Worm (Caenorhabditis elegans) whole organism, L1 larva: ENCODE measurements around the gene gcsh-1.

Source experiments
- C34B4.2 ChIP-seq: sonication (generic microtip); optimal IDR thresholded peaks from 2 replicates; lab custom pipeline; 2017; ENCODE audit warnings: mild to moderate bottlenecking, missing genetic modification characterization, missing compliant biosample characterization
- aha-1 ChIP-seq: fragments of 150-350 bp; optimal IDR thresholded peaks from 2 replicates; lab custom pipeline; 2014; ENCODE audit warnings: missing biosample characterization, missing genetic modification characterization
- alr-1 ChIP-seq: fragments of 200-800 bp; sonication (Bioruptor generic); optimal IDR thresholded peaks from 2 replicates; lab custom pipeline; 2018; ENCODE audit warnings: borderline replicate concordance, mild to moderate bottlenecking, missing genetic modification characterization, missing compliant biosample characterization
- aly-2 ChIP-seq: fragments of 150-350 bp; optimal IDR thresholded peaks from 2 replicates; lab custom pipeline; 2014; ENCODE audit warnings: missing biosample characterization, missing genetic modification characterization
- ama-1 ChIP-seq: fragments of 150-350 bp; optimal IDR thresholded peaks from 2 replicates; lab custom pipeline; 2014
- blmp-1 ChIP-seq: fragments of 150-350 bp; optimal IDR thresholded peaks from 2 replicates; lab custom pipeline; 2014; ENCODE audit warnings: missing biosample characterization, missing genetic modification characterization
- ceh-63 ChIP-seq: fragments of 200-800 bp; sonication (Bioruptor generic); optimal IDR thresholded peaks from 2 replicates; lab custom pipeline; 2018; ENCODE audit warnings: mild to moderate bottlenecking, missing genetic modification characterization, missing compliant biosample characterization
- ceh-8 ChIP-seq: fragments of 200-800 bp; sonication (Bioruptor generic); optimal IDR thresholded peaks from 2 replicates; lab custom pipeline; 2018; ENCODE audit warnings: mild to moderate bottlenecking, missing genetic modification characterization, moderate library complexity, missing compliant biosample characterization
- ceh-90 ChIP-seq: sonication (generic microtip); optimal IDR thresholded peaks from 2 replicates; lab custom pipeline; 2016; ENCODE audit warnings: missing genetic modification characterization, missing compliant biosample characterization
- dsc-1 ChIP-seq: sonication (generic microtip); optimal IDR thresholded peaks from 2 replicates; lab custom pipeline; 2016; ENCODE audit warnings: mild to moderate bottlenecking, missing genetic modification characterization, missing compliant biosample characterization
- efl-1 ChIP-seq, 4 experiments: fragments of 150-350 bp; optimal IDR thresholded peaks in 3 of 4; peaks in 1 of 4; 1 replicate in 1 of 4; 2 replicates in 3 of 4; lab custom pipeline; 2014; ENCODE audit warnings: missing biosample characterization in 2 of 4, missing genetic modification characterization in 2 of 4, missing genetic modification reagents in 2 of 4
- efl-3 ChIP-seq: fragments of 200-800 bp; sonication (Bioruptor generic); optimal IDR thresholded peaks from 2 replicates; lab custom pipeline; 2018; ENCODE audit warnings: mild to moderate bottlenecking, missing genetic modification characterization, missing compliant biosample characterization
- egl-13 ChIP-seq: sonication (generic microtip); optimal IDR thresholded peaks from 2 replicates; lab custom pipeline; 2016; ENCODE audit warnings: missing genotype, missing genetic modification reagents, missing genetic modification characterization, missing compliant biosample characterization
- elt-2 ChIP-seq: sonication (generic microtip); optimal IDR thresholded peaks from 2 replicates; lab custom pipeline; 2016; ENCODE audit warnings: missing genetic modification characterization, mild to moderate bottlenecking, inconsistent platforms, missing compliant biosample characterization, missing genetic modification reagents
- elt-3 ChIP-seq, 6 experiments: fragments of 150-350 bp in 1 of 6; sonication (generic microtip); optimal IDR thresholded peaks; 2 replicates each; lab custom pipeline; 2017 to 2018; ENCODE audit warnings: missing biosample characterization in 6 of 6, missing genetic modification characterization in 6 of 6, inconsistent platforms in 1 of 6
- fkh-10 ChIP-seq: sonication (generic microtip); optimal IDR thresholded peaks from 2 replicates; lab custom pipeline; 2017; ENCODE audit warnings: missing biosample characterization, missing genetic modification reagents, missing genetic modification characterization
- fkh-4 ChIP-seq: sonication (generic microtip); optimal IDR thresholded peaks from 2 replicates; lab custom pipeline; 2016; ENCODE audit warnings: missing compliant biosample characterization, missing genetic modification characterization, borderline replicate concordance
- fkh-8 ChIP-seq: sonication (generic microtip); optimal IDR thresholded peaks from 2 replicates; lab custom pipeline; 2016; ENCODE audit warnings: mild to moderate bottlenecking, missing genetic modification characterization, missing compliant biosample characterization
- hlh-17 ChIP-seq: fragments of 200-800 bp; sonication (Bioruptor generic); optimal IDR thresholded peaks from 2 replicates; lab custom pipeline; 2018; ENCODE audit warnings: missing genetic modification characterization, mild to moderate bottlenecking, missing compliant biosample characterization, moderate library complexity, borderline replicate concordance
- hlh-4 ChIP-seq: sonication (generic microtip); optimal IDR thresholded peaks from 2 replicates; lab custom pipeline; 2016; ENCODE audit warnings: mild to moderate bottlenecking, missing genetic modification characterization, missing compliant biosample characterization
- hpl-2 ChIP-seq: fragments of 150-350 bp; optimal IDR thresholded peaks from 2 replicates; lab custom pipeline; 2014; ENCODE audit warnings: missing biosample characterization, missing genetic modification reagents, missing genetic modification characterization
- lin-39 ChIP-seq: fragments of 150-350 bp; optimal IDR thresholded peaks from 2 replicates; lab custom pipeline; 2014; ENCODE audit warnings: missing biosample characterization, missing genetic modification reagents, missing genetic modification characterization
- mdl-1 ChIP-seq, 2 experiments: fragments of 150-350 bp; optimal IDR thresholded peaks; 2 replicates each; lab custom pipeline; 2014 to 2017; ENCODE audit warnings: missing biosample characterization in 2 of 2, missing genetic modification characterization in 2 of 2, inconsistent platforms in 1 of 2
- mef-2 ChIP-seq: fragments of 150-350 bp; optimal IDR thresholded peaks from 2 replicates; lab custom pipeline; 2014; ENCODE audit warnings: missing biosample characterization, missing genetic modification characterization
- mep-1 ChIP-seq: fragments of 150-350 bp; optimal IDR thresholded peaks from 2 replicates; lab custom pipeline; 2014; ENCODE audit warnings: missing biosample characterization, missing genetic modification characterization
- nhr-12 ChIP-seq: sonication (generic microtip); optimal IDR thresholded peaks from 2 replicates; lab custom pipeline; 2017; ENCODE audit warnings: missing biosample characterization, missing genetic modification characterization
- nhr-19 ChIP-seq: fragments of 200-800 bp; sonication (Bioruptor generic); conservative IDR thresholded peaks from 2 replicates; pipeline ENCODE4 v1.3.6; 2022; ENCODE audit warnings: missing genetic modification characterization, missing compliant biosample characterization
- nhr-20 ChIP-seq: sonication (generic microtip); optimal IDR thresholded peaks from 2 replicates; lab custom pipeline; 2016; ENCODE audit warnings: mild to moderate bottlenecking, missing genetic modification characterization, missing compliant biosample characterization
- nhr-28 ChIP-seq: fragments of 150-350 bp; optimal IDR thresholded peaks from 2 replicates; lab custom pipeline; 2014; ENCODE audit warnings: missing biosample characterization, missing genetic modification characterization
- nhr-47 ChIP-seq: sonication (generic microtip); optimal IDR thresholded peaks from 2 replicates; lab custom pipeline; 2016; ENCODE audit warnings: mild to moderate bottlenecking, missing genetic modification characterization, moderate library complexity, missing compliant biosample characterization
- nhr-90 ChIP-seq: sonication (generic microtip); optimal IDR thresholded peaks from 2 replicates; lab custom pipeline; 2016; ENCODE audit warnings: mild to moderate bottlenecking, missing genetic modification characterization, missing compliant biosample characterization; ENCODE audit not compliant: poor library complexity
- pag-3 ChIP-seq: sonication (generic microtip); optimal IDR thresholded peaks from 2 replicates; lab custom pipeline; 2017; ENCODE audit warnings: missing genetic modification characterization, mild to moderate bottlenecking, missing compliant biosample characterization, antibody characterized with exemption, borderline replicate concordance; ENCODE audit not compliant: insufficient read depth
- pax-3 ChIP-seq: fragments of 200-800 bp; sonication (Bioruptor generic); optimal IDR thresholded peaks from 2 replicates; lab custom pipeline; 2018; ENCODE audit warnings: mild to moderate bottlenecking, missing genetic modification characterization, moderate library complexity, missing compliant biosample characterization
- pqm-1 ChIP-seq: sonication (generic microtip); optimal IDR thresholded peaks from 3 replicates; lab custom pipeline; 2017; ENCODE audit warnings: missing biosample characterization, missing genetic modification characterization
- skn-1 ChIP-seq: fragments of 150-350 bp; optimal IDR thresholded peaks from 2 replicates; lab custom pipeline; 2014; ENCODE audit warnings: missing biosample characterization, missing genetic modification characterization
- snu-23 ChIP-seq: sonication (generic microtip); optimal IDR thresholded peaks from 2 replicates; lab custom pipeline; 2016; ENCODE audit warnings: missing genetic modification characterization, missing compliant biosample characterization
- sox-4 ChIP-seq: sonication (generic microtip); optimal IDR thresholded peaks from 2 replicates; lab custom pipeline; 2016; ENCODE audit warnings: missing genetic modification characterization, missing compliant biosample characterization
- sptf-1 ChIP-seq: fragments of 150-350 bp; optimal IDR thresholded peaks from 2 replicates; lab custom pipeline; 2014; ENCODE audit warnings: missing biosample characterization, missing genetic modification characterization
- sup-37 ChIP-seq: fragments of 200-800 bp; sonication (Bioruptor generic); optimal IDR thresholded peaks from 2 replicates; lab custom pipeline; 2018; ENCODE audit warnings: mild to moderate bottlenecking, missing genetic modification characterization, missing compliant biosample characterization
- swsn-7 ChIP-seq: sonication (generic microtip); optimal IDR thresholded peaks from 2 replicates; lab custom pipeline; 2016; ENCODE audit warnings: missing genetic modification characterization, missing compliant biosample characterization
- tbx-2 ChIP-seq: sonication (generic microtip); optimal IDR thresholded peaks from 2 replicates; lab custom pipeline; 2016; ENCODE audit warnings: missing genetic modification characterization, missing compliant biosample characterization
- unc-86 ChIP-seq: sonication (generic microtip); optimal IDR thresholded peaks from 2 replicates; lab custom pipeline; 2016; ENCODE audit warnings: missing genetic modification characterization, missing compliant biosample characterization
- xbp-1 ChIP-seq: sonication (generic microtip); optimal IDR thresholded peaks from 2 replicates; lab custom pipeline; 2016; ENCODE audit warnings: missing genetic modification characterization, missing compliant biosample characterization

gcsh-1 gene

DNA sequence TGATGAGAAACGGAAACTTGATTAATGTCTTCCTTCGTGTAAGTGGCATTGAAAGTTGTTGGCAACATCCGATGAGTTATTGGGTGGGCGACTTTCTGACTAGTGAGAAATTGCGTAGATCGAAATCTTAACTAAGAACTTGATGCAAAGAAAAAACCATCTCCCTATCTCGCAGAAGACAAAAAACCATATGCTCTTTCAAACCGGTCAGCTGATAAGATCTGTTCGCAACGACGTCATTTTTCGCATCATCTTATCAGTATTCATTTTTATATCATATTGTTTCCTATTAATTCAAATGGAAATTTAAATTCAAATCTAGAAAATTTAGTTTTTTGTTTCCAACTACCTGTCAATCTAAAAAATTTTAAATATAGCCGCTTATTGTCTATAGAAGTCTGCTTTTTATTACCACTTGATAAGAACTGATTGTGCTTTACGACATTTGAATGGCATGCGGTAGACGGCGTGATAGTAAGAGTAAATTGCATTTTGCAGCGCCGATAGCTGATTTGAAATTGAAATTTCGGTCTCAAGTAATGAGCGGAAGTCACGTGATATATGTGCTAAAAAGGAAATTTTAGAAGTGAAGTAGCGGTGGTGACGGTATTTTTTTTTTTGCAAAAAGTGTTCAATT, 14.3 kb downstream of the gcsh-1 start (continued):
- no peak for TF ChIP-seq ceh-8 (GFP tag; lab: Kevin White, UChicago)
- TF ChIP-seq hlh-17 (GFP tag; lab: Kevin White, UChicago) = no peak
- TF ChIP-seq nhr-20 (tag; lab: Kevin White, UChicago) = peak; percentile 72
- no peak for TF ChIP-seq sox-4 (tag; lab: Kevin White, UChicago)
- TF ChIP-seq snu-23 (GFP tag; lab: Kevin White, UChicago) = peak; percentile 35
- peak; percentile 95 for TF ChIP-seq elt-2
- TF ChIP-seq pax-3 (tag; lab: Kevin White, UChicago) = peak; percentile 23
- peak; percentile 7; the same call in 1 of the 2 replicates for TF ChIP-seq nhr-19 (GFP tag; lab: Robert Waterston, UW)
- TF ChIP-seq nhr-28 (tag; lab: Kevin White, UChicago) = no peak
- TF ChIP-seq skn-1 (tag; lab: Kevin White, UChicago) = no peak
- no peak for TF ChIP-seq C34B4.2 (tag; lab: Kevin White, UChicago)
- no peak for TF ChIP-seq fkh-4 (tag; lab: Kevin White, UChicago)
- peak; percentile 76 for TF ChIP-seq blmp-1 (tag; lab: Kevin White, UChicago)
- peak; percentile 54 for TF ChIP-seq nhr-90 (tag; lab: Kevin White, UChicago)
- TF ChIP-seq mdl-1 (tag; optimal IDR thresholded peaks at IDR 0.05; lab: Kevin White, UChicago) = no peak
- TF ChIP-seq aly-2 = no peak
- TF ChIP-seq unc-86 (tag; lab: Kevin White, UChicago) = no peak
- no peak for TF ChIP-seq fkh-8
- TF ChIP-seq nhr-47 (tag; lab: Kevin White, UChicago) = peak; percentile 45
- no peak for TF ChIP-seq sptf-1 (tag; lab: Kevin White, UChicago)
- no peak for TF ChIP-seq alr-1 (tag; lab: Kevin White, UChicago)
- no peak for TF ChIP-seq tbx-2 (tag; lab: Kevin White, UChicago)
- no peak for TF ChIP-seq ceh-90
- no peak for TF ChIP-seq ama-1 (lab: Kevin White, UChicago)
- peak; percentile 62 for TF ChIP-seq efl-3
- no peak for TF ChIP-seq aha-1 (tag; lab: Kevin White, UChicago)
- TF ChIP-seq ceh-63 (GFP tag; lab: Kevin White, UChicago) = no peak
- no peak for TF ChIP-seq nhr-12 (tag; lab: Kevin White, UChicago)
- no peak for TF ChIP-seq xbp-1
- no peak for TF ChIP-seq sup-37
- no peak for TF ChIP-seq pqm-1 (tag; lab: Kevin White, UChicago)
- TF ChIP-seq hlh-4 (tag; lab: Kevin White, UChicago) = no peak
- TF ChIP-seq dsc-1 (tag; lab: Kevin White, UChicago) = no peak
- no peak for TF ChIP-seq egl-13 (tag; lab: Kevin White, UChicago)
- TF ChIP-seq mef-2 (tag; lab: Kevin White, UChicago) = no peak
- TF ChIP-seq swsn-7 (tag; lab: Kevin White, UChicago) = no peak
- no peak for TF ChIP-seq hpl-2 (GFP tag; lab: Kevin White, UChicago)
- peak; percentile 58 for TF ChIP-seq lin-39 (tag; lab: Kevin White, UChicago)

DNA sequence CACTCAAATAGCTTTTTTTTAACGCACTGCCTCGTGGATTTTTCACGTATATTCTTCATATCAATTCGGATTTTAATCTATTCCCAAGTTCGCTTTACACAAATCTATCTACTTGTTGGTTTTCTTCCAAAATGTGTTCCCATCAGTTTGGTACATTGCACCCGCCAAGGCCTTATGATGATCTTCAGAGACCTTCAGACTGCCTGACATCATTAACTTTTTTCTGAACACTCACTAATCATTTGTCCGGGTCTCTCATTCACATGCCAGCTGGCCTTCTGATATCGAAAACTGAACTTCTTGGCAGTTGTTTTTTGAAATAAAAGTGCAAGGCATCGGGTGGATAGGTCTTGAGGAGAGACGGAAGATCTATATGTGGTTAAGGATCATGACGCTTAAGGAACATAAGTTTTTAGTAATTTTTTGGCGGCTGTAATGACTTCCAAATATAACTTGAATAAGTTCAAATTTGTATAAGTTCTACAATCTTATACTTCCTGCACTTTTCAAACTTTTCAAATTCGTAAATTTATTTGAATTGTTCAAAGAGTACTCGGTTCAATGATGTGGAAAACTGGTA, 15.0 kb downstream of the gcsh-1 start:
- TF ChIP-seq pag-3 (tag; lab: Kevin White, UChicago) (peak; percentile 50), mep-1 (tag; lab: Kevin White, UChicago) (peak; percentile 30), nhr-12 (tag; lab: Kevin White, UChicago) (no peak), efl-1 (optimal IDR thresholded peaks at IDR 0.05; lab: Kevin White, UChicago) (no peak), efl-1 (GFP tag; optimal IDR thresholded peaks at IDR 0.05 in 1 of 2; lab: Kevin White, UChicago) (peak in 1 of 2 experiments; percentile 3), fkh-10 (GFP tag; lab: Kevin White, UChicago) (no peak), elt-3 (tag; optimal IDR thresholded peaks at IDR 0.05; lab: Kevin White, UChicago) (peak in 1 of 6 experiments; percentile 46), nhr-20 (tag; lab: Kevin White, UChicago) (no peak)
